Fruit fly (Drosophila melanogaster): ENCODE data around the gene CG7218.

Gene CG7218

dm6 chr3R:18199177-18199884 is 35.1 kb upstream of the CG7218 start, which contains the start of the genes Ssdp and CG7985 (continued):
- TF ChIP-seq CG7556 (GFP tag; optimal IDR thresholded peaks at IDR 0.05) (no peak), CG11695 (GFP tag; IDR thresholded peaks at IDR 0.05) (no peak), HmgZ (tag; optimal IDR thresholded peaks at IDR 0.05) (no peak), bab2 (GFP tag; optimal IDR thresholded peaks at IDR 0.05) (no peak), Dip3 (GFP tag; optimal IDR thresholded peaks at IDR 0.05) (no peak), MESR4 (GFP tag; optimal IDR thresholded peaks at IDR 0.05) (peak; percentile 80), cg (GFP tag; optimal IDR thresholded peaks at IDR 0.05) (no peak), CG2129 (GFP tag; IDR thresholded peaks at IDR 0.05; ENCODE audit: partially characterized antibody) (no peak), pb (GFP tag; optimal IDR thresholded peaks at IDR 0.05) (no peak), CG17912 (GFP tag; optimal IDR thresholded peaks at IDR 0.05) (no peak), esg (GFP tag; conservative IDR thresholded peaks at IDR 0.05) (no peak), Fer3 (tag; optimal IDR thresholded peaks at IDR 0.05) (no peak), CG7963 (GFP tag; IDR thresholded peaks at IDR 0.05; ENCODE audit: partially characterized antibody) (no peak), D (optimal IDR thresholded peaks at IDR 0.05) (no peak), D (GFP tag; optimal IDR thresholded peaks at IDR 0.05) (no peak), H2.0 (GFP tag; IDR thresholded peaks at IDR 0.05) (no peak), slou (GFP tag; optimal IDR thresholded peaks at IDR 0.05) (no peak), stwl (tag; optimal IDR thresholded peaks at IDR 0.05) (peak; percentile 4), cato (GFP tag; optimal IDR thresholded peaks at IDR 0.05; ENCODE audit: borderline replicate concordance) (no peak), ase (GFP tag; IDR thresholded peaks at IDR 0.05) (no peak), MTF-1 (GFP tag; optimal IDR thresholded peaks at IDR 0.05; ENCODE audit: borderline replicate concordance) (no peak), lab (GFP tag; optimal IDR thresholded peaks at IDR 0.05) (no peak), CG17186 (GFP tag; optimal IDR thresholded peaks at IDR 0.05) (no peak), abd-A (tag; optimal IDR thresholded peaks at IDR 0.05) (no peak), ara (GFP tag; IDR thresholded peaks at IDR 0.05) (no peak), scrt (GFP tag; optimal IDR thresholded peaks at IDR 0.05) (no peak), seq (GFP tag; IDR thresholded peaks at IDR 0.05) (no peak), CG10431 (GFP tag; optimal IDR thresholded peaks at IDR 0.05) (no peak), CG3995 (GFP tag; optimal IDR thresholded peaks at IDR 0.05) (no peak), Hr39 (optimal IDR thresholded peaks at IDR 0.05) (no peak), pnt (GFP tag; optimal IDR thresholded peaks at IDR 0.05) (no peak), NC2β (GFP tag; optimal IDR thresholded peaks at IDR 0.05) (no peak), Sox100B (GFP tag; optimal IDR thresholded peaks at IDR 0.05) (no peak), jing (GFP tag; optimal IDR thresholded peaks at IDR 0.05) (no peak), bcd (GFP tag; optimal IDR thresholded peaks at IDR 0.05) (peak; percentile 26), Taf1 (GFP tag; IDR thresholded peaks at IDR 0.05) (no peak), gt (GFP tag; IDR thresholded peaks at IDR 0.05) (no peak), Ada2b (GFP tag; IDR thresholded peaks at IDR 0.05) (no peak), CG33213 (GFP tag; optimal IDR thresholded peaks at IDR 0.05) (peak; percentile 20), CG4707 (GFP tag; optimal IDR thresholded peaks at IDR 0.05) (no peak), Deaf1 (tag; optimal IDR thresholded peaks at IDR 0.05) (peak; percentile 90), CG3838 (GFP tag; optimal IDR thresholded peaks at IDR 0.05) (no peak), pros (GFP tag; optimal IDR thresholded peaks at IDR 0.05) (no peak), Elba2 (GFP tag; optimal IDR thresholded peaks at IDR 0.05) (no peak), Dad (GFP tag; optimal IDR thresholded peaks at IDR 0.05) (no peak), E2f1 (GFP tag; IDR thresholded peaks at IDR 0.05) (no peak), CTCF (GFP tag; optimal IDR thresholded peaks at IDR 0.05) (peak; percentile 16), sna (GFP tag; IDR thresholded peaks at IDR 0.05; ENCODE audit: partially characterized antibody) (no peak), CG1832 (GFP tag; optimal IDR thresholded peaks at IDR 0.05) (no peak), Chrac-16 (GFP tag; optimal IDR thresholded peaks at IDR 0.05) (no peak), fd3F (GFP tag; optimal IDR thresholded peaks at IDR 0.05) (no peak), CG9727 (GFP tag; optimal IDR thresholded peaks at IDR 0.05) (no peak)

All from whole organism, embryonic.